Worm (Caenorhabditis elegans): ENCODE data around the gene K02E7.1.

The K02E7.1 gene

DNA sequence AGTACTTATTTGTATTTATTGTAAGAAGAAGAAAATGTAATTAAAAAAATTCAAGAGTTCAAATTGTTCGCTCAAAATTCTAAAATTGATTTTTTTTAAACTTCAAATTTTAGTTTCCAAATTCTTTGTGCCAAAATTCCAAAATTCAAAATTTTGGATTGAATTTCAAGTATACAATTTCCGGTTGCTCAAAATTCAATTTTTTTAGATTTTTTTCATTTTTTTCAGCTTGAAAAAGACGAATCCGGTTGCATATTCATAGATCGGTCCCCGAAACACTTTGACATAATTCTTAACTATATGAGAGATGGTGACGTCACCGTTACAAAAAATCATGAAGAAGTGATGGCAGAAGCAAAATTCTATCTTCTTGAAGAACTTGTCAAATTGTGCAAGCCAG is 10.9 kb upstream of the K02E7.1 start, which contains the start of gene K02E7.4:
TSS of gene K02E7.4 (plus strand) at position 301 of the 400 bp plus-strand sequence.
- no peak for TF ChIP-seq dmd-6 (GFP tag; IDR thresholded peaks at IDR 0.05)
- no peak for TF ChIP-seq Y75B8A.6 (GFP tag; IDR thresholded peaks at IDR 0.05)
- TF ChIP-seq zfp-3 (GFP tag; conservative IDR thresholded peaks at IDR 0.05): no peak
- no peak for TF ChIP-seq lim-7 (GFP tag; IDR thresholded peaks at IDR 0.05)

DNA sequence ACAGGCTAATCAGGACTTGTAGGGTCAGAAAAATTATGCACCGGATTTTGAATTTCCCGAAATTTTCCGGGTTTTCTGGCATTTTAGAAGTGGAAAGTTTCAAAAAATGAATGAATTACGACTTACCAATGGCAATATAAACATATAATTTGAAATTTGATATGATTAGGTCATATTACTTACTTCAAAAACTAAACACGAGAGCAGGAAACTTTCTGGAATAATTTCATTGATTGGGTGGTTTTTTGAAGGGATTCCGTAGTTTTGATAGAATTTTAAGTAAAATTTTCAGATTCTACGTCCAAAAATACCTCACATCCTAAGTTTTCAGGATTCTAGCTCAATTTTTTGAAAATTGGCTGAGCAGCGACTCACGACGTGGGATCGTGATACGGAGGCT is 7.5 kb upstream of the K02E7.1 start, which contains the start of gene K02E7.11:
TSS of gene K02E7.11 (minus strand) at position 101 of the 400 bp plus-strand sequence.
- no peak for TF ChIP-seq lim-7 (GFP tag; IDR thresholded peaks at IDR 0.05)
- no peak for TF ChIP-seq hlh-30 (tag; optimal IDR thresholded peaks at IDR 0.05; ENCODE audit: insufficient read depth)
- TF ChIP-seq zfp-2 (tag; optimal IDR thresholded peaks at IDR 0.05): peak; percentile 33
- no peak for TF ChIP-seq ceh-44 (GFP tag; IDR thresholded peaks at IDR 0.05)

DNA sequence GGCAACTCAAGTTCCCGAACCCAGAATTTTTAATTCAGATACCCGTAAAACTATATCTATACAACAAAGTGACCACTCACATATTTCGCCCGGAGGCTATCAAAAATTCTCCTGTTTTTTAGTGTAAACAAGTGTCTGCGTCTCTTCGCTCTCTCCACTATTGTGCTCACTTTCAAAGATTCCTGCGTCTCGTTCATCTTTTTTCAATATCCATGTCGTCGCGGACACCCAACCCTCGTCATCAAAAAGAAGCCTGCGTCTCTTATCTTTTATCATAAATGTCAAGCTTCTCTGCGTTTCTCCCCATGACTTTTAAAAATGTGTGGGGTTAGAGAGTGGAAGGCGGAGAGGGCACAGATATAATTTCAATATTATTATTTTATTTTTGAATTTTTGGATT is 1.9 kb downstream of the K02E7.1 start:
- TF ChIP-seq lsy-2 (tag; optimal IDR thresholded peaks at IDR 0.05) (peak in 1 of 2 experiments; percentile 57), nhr-11 (tag; optimal IDR thresholded peaks at IDR 0.05) (peak; percentile 66), pqm-1 (tag; optimal IDR thresholded peaks at IDR 0.05) (no peak), hlh-30 (tag; optimal IDR thresholded peaks at IDR 0.05; ENCODE audit: insufficient read depth) (peak; percentile 59), mep-1 (tag; optimal IDR thresholded peaks at IDR 0.05) (peak; percentile 26), fkh-10 (GFP tag; optimal IDR thresholded peaks at IDR 0.05) (peak; percentile 69), F37D6.2 (tag; optimal IDR thresholded peaks at IDR 0.05) (peak; percentile 20), hlh-11 (tag; optimal IDR thresholded peaks at IDR 0.05) (peak; percentile 54), egl-43 (GFP tag; IDR thresholded peaks at IDR 0.05) (no peak), pha-4 (GFP tag; IDR thresholded peaks at IDR 0.05) (no peak), pha-4 (tag; optimal IDR thresholded peaks at IDR 0.05) (peak; percentile 25), hmg-1.1 (GFP tag; IDR thresholded peaks at IDR 0.05) (peak; percentile 41; the same call in 1 of the 2 replicates), mdl-1 (tag; optimal IDR thresholded peaks at IDR 0.05) (peak in 1 of 2 experiments; percentile 65), Y48G9A.11 (GFP tag; IDR thresholded peaks at IDR 0.05) (no peak), daf-16 (GFP tag; optimal IDR thresholded peaks at IDR 0.05) (peak in 1 of 2 experiments; percentile 74), daf-16 (tag; optimal IDR thresholded peaks at IDR 0.05) (peak; percentile 17), spr-3 (GFP tag; optimal IDR thresholded peaks at IDR 0.05) (no peak), duxl-1 (tag; optimal IDR thresholded peaks at IDR 0.05; ENCODE audit: poor library complexity) (no peak), dve-1 (tag; optimal IDR thresholded peaks at IDR 0.05; ENCODE audit: insufficient read depth) (peak; percentile 65), rbr-2 (tag; optimal IDR thresholded peaks at IDR 0.05) (peak; percentile 58), dpl-1 (GFP tag; optimal IDR thresholded peaks at IDR 0.05) (no peak), hif-1 (tag; optimal IDR thresholded peaks at IDR 0.05) (no peak), unc-62 (GFP tag; optimal IDR thresholded peaks at IDR 0.05 in 1 of 2) (peak in 1 of 2 experiments; percentile 34), unc-62 (tag; optimal IDR thresholded peaks at IDR 0.05) (no peak), mes-2 (tag; optimal IDR thresholded peaks at IDR 0.05; ENCODE audit: poor library complexity, severe bottlenecking) (peak; percentile 31)

DNA sequence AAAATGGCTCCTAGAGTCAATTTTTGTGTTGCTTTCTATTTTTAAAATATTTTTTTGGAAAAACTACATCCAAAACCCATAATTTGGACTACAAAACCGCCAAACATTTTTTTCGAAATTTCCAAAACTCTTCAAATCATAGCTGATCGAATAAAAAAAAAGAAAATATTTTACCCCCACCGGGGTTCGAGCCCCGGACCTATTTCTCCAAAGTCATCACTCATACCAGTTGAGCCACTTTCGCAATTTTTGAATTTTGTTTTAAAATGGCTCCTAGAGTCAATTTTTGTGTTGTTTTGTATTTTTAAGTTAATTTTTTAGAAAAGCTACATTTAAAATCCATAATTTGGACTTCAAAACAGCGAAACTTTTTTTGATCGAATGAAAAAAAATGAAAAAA is 2.6 kb downstream of the K02E7.1 start:
- no peak for TF ChIP-seq jun-1 (tag; optimal IDR thresholded peaks at IDR 0.05)
- TF ChIP-seq ceh-44 (GFP tag; IDR thresholded peaks at IDR 0.05): no peak
- TF ChIP-seq cey-2 (tag; optimal IDR thresholded peaks at IDR 0.05; ENCODE audit: borderline replicate concordance, insufficient read depth): no peak
- no peak for TF ChIP-seq lin-38 (GFP tag; IDR thresholded peaks at IDR 0.05)
- TF ChIP-seq nhr-77 (tag; optimal IDR thresholded peaks at IDR 0.05): no peak
- no peak for TF ChIP-seq Y105C5A.15 (GFP tag; IDR thresholded peaks at IDR 0.05)
- TF ChIP-seq Y5F2A.4 (GFP tag; optimal IDR thresholded peaks at IDR 0.05): no peak
- TF ChIP-seq egl-43 (GFP tag; IDR thresholded peaks at IDR 0.05): no peak
- no peak for TF ChIP-seq mxl-2 (GFP tag; conservative IDR thresholded peaks at IDR 0.05)
- TF ChIP-seq dmd-9 (GFP tag; IDR thresholded peaks at IDR 0.05): no peak
- TF ChIP-seq spr-3 (GFP tag; optimal IDR thresholded peaks at IDR 0.05): no peak
- TF ChIP-seq nhr-237 (tag; optimal IDR thresholded peaks at IDR 0.05): no peak
- TF ChIP-seq duxl-1 (tag; optimal IDR thresholded peaks at IDR 0.05; ENCODE audit: poor library complexity): no peak
- no peak for TF ChIP-seq madf-5 (GFP tag; IDR thresholded peaks at IDR 0.05)

Measured in whole organism, L4 larva.